Worm (Caenorhabditis elegans): ENCODE data around the gene ZK1098.6.
"Not testable (repeated sequence)": the region's sequence is repeated elsewhere in the genome, so short reads cannot be mapped to it uniquely, and the experiment has no call there.

ce11 chrIII:9534193-9534592 is 7.2 kb downstream of the ZK1098.6 start:
- TF ChIP-seq nhr-102 (tag; optimal IDR thresholded peaks at IDR 0.05); unc-62 (GFP tag; optimal IDR thresholded peaks at IDR 0.05 in 1 of 2); unc-62 (tag; optimal IDR thresholded peaks at IDR 0.05); nhr-237 (tag; optimal IDR thresholded peaks at IDR 0.05); unc-39 (tag; optimal IDR thresholded peaks at IDR 0.05); attf-4 (tag; optimal IDR thresholded peaks at IDR 0.05); hif-1 (tag; optimal IDR thresholded peaks at IDR 0.05); mdt-29 (GFP tag; IDR thresholded peaks at IDR 0.05); F10B5.3 (tag; optimal IDR thresholded peaks at IDR 0.05); ztf-11 (tag; optimal IDR thresholded peaks at IDR 0.05); fos-1 (tag; optimal IDR thresholded peaks at IDR 0.05); snpc-4 (tag; optimal IDR thresholded peaks at IDR 0.05); zag-1 (tag; optimal IDR thresholded peaks at IDR 0.05): not testable (repeated sequence)
